Worm (Caenorhabditis elegans): ENCODE data around the gene cyp-33C8.

DNA sequence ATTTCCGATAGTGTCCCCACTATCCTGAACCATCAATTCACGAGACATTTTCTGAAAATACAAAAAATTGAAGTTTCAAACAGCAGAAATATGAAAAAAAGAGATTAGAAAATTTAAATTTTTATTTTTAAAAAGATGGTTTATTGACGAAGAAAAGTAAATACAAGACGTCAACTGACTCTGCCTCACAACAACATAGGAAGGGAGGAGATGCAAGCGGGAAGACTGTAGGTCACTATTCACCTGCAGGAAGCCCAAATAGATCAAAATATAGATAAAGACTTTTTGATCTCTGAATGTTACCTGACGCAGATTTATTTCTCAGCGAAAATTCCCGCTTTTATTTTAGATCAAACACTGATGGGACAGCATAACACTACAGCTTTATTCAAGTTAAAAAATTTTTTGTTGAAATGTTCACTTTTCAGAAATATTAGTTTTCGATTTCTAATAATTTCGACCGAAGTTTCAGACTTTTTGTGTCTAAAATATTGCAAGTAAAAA lies 27.2 kb downstream of the cyp-33C8 start, which contains the start of gene cysl-3:
- no peak for TF ChIP-seq ama-1 (optimal IDR thresholded peaks at IDR 0.05)
- no peak for TF ChIP-seq elt-3 (tag; optimal IDR thresholded peaks at IDR 0.05)
- TF ChIP-seq unc-62 (GFP tag; optimal IDR thresholded peaks at IDR 0.05), result no peak
- TF ChIP-seq lin-15B (tag; optimal IDR thresholded peaks at IDR 0.05), result no peak
- no peak for TF ChIP-seq C16A3.4 (tag; optimal IDR thresholded peaks at IDR 0.05)
- no peak for TF ChIP-seq tbx-2 (tag; optimal IDR thresholded peaks at IDR 0.05)
- TF ChIP-seq fos-1 (tag; optimal IDR thresholded peaks at IDR 0.05), result no peak
